Worm (Caenorhabditis elegans) whole organism, late embryonic: ENCODE data around the gene clec-156.

ENCODE experiments used
- C38D4.7 ChIP-seq: fragments of 200-800 bp; sonication (Bioruptor generic); optimal IDR thresholded peaks from 2 replicates; lab custom pipeline; 2018; ENCODE audit warnings: mild to moderate bottlenecking, missing genetic modification characterization, moderate library complexity, missing compliant biosample characterization
- K02D7.2 ChIP-seq: sonication (generic microtip); optimal IDR thresholded peaks from 2 replicates; lab custom pipeline; 2017; ENCODE audit warnings: mild to moderate bottlenecking, missing genetic modification characterization, missing compliant biosample characterization
- T23F11.4 ChIP-seq: fragments of 200-800 bp; sonication (Bioruptor generic); optimal IDR thresholded peaks from 2 replicates; lab custom pipeline; 2018; ENCODE audit warnings: mild to moderate bottlenecking, missing genetic modification characterization, missing compliant biosample characterization
- Y22D7AL.16 ChIP-seq: sonication (generic microtip); optimal IDR thresholded peaks from 2 replicates; lab custom pipeline; 2016; ENCODE audit warnings: missing genetic modification characterization, missing compliant biosample characterization
- ahr-1 ChIP-seq: sonication (generic microtip); optimal IDR thresholded peaks from 2 replicates; lab custom pipeline; 2016; ENCODE audit warnings: missing genetic modification characterization, missing compliant biosample characterization
- ama-1 ChIP-seq: fragments of 150-350 bp; optimal IDR thresholded peaks from 2 replicates; lab custom pipeline; 2014
- ceh-14 ChIP-seq: sonication (generic microtip); optimal IDR thresholded peaks from 2 replicates; lab custom pipeline; 2016; ENCODE audit warnings: missing genotype, missing genetic modification characterization, missing compliant biosample characterization
- ceh-18 ChIP-seq: sonication (generic microtip); optimal IDR thresholded peaks from 2 replicates; lab custom pipeline; 2016; ENCODE audit warnings: missing genetic modification characterization, missing compliant biosample characterization
- ceh-19 ChIP-seq: fragments of 200-800 bp; sonication (Bioruptor generic); optimal IDR thresholded peaks from 2 replicates; lab custom pipeline; 2018; ENCODE audit warnings: mild to moderate bottlenecking, missing genetic modification characterization, missing compliant biosample characterization
- ceh-2 ChIP-seq: sonication (generic microtip); optimal IDR thresholded peaks from 2 replicates; lab custom pipeline; 2016; ENCODE audit warnings: missing genotype, missing genetic modification characterization, missing compliant biosample characterization
- ceh-24 ChIP-seq: sonication (generic microtip); optimal IDR thresholded peaks from 2 replicates; lab custom pipeline; 2016; ENCODE audit warnings: mild to moderate bottlenecking, missing genetic modification characterization, missing compliant biosample characterization
- ceh-31 ChIP-seq: sonication (generic microtip); optimal IDR thresholded peaks from 2 replicates; lab custom pipeline; 2016; ENCODE audit warnings: missing genetic modification characterization, missing compliant biosample characterization
- ceh-34 ChIP-seq: sonication (generic microtip); optimal IDR thresholded peaks from 2 replicates; lab custom pipeline; 2016; ENCODE audit warnings: mild to moderate bottlenecking, missing genetic modification characterization, missing compliant biosample characterization
- ceh-6 ChIP-seq: fragments of 200-800 bp; sonication (Bioruptor generic); optimal IDR thresholded peaks from 2 replicates; lab custom pipeline; 2018; ENCODE audit warnings: mild to moderate bottlenecking, missing genetic modification characterization, missing compliant biosample characterization
- che-1 ChIP-seq: sonication (generic microtip); optimal IDR thresholded peaks from 2 replicates; lab custom pipeline; 2016; ENCODE audit warnings: mild to moderate bottlenecking, missing genetic modification characterization, missing compliant biosample characterization
- dve-1 ChIP-seq: sonication (generic microtip); optimal IDR thresholded peaks from 2 replicates; lab custom pipeline; 2017; ENCODE audit warnings: antibody characterized with exemption, mild to moderate bottlenecking, missing genetic modification characterization, missing compliant biosample characterization
- elt-2 ChIP-seq: sonication (generic microtip); optimal IDR thresholded peaks from 2 replicates; lab custom pipeline; 2016; ENCODE audit warnings: missing genetic modification reagents, missing genetic modification characterization, missing compliant biosample characterization
- ets-4 ChIP-seq: sonication (generic microtip); optimal IDR thresholded peaks from 2 replicates; lab custom pipeline; 2016; ENCODE audit warnings: missing genetic modification characterization, missing compliant biosample characterization
- eyg-1 ChIP-seq: sonication (generic microtip); optimal IDR thresholded peaks from 2 replicates; lab custom pipeline; 2016; ENCODE audit warnings: missing genotype, missing genetic modification characterization, missing compliant biosample characterization
- fax-1 ChIP-seq: sonication (generic microtip); optimal IDR thresholded peaks from 2 replicates; lab custom pipeline; 2016; ENCODE audit warnings: missing genotype, missing genetic modification characterization, missing compliant biosample characterization
- fkh-6 ChIP-seq: sonication (generic microtip); optimal IDR thresholded peaks from 2 replicates; lab custom pipeline; 2016; ENCODE audit warnings: missing genetic modification characterization, missing compliant biosample characterization
- gmeb-2 ChIP-seq: sonication (generic microtip); optimal IDR thresholded peaks from 2 replicates; lab custom pipeline; 2016; ENCODE audit warnings: missing genetic modification characterization, inconsistent platforms, missing compliant biosample characterization
- hlh-13 ChIP-seq: fragments of 200-800 bp; sonication (Bioruptor generic); optimal IDR thresholded peaks from 2 replicates; lab custom pipeline; 2018; ENCODE audit warnings: mild to moderate bottlenecking, missing genetic modification characterization, missing compliant biosample characterization
- hlh-6 ChIP-seq: sonication (generic microtip); optimal IDR thresholded peaks from 2 replicates; lab custom pipeline; 2016; ENCODE audit warnings: missing genotype, missing genetic modification characterization, missing compliant biosample characterization
- lim-6 ChIP-seq: sonication (generic microtip); optimal IDR thresholded peaks from 2 replicates; lab custom pipeline; 2016; ENCODE audit warnings: missing genetic modification characterization, missing compliant biosample characterization
- lin-11 ChIP-seq: fragments of 200-800 bp; sonication (Bioruptor generic); optimal IDR thresholded peaks from 2 replicates; lab custom pipeline; 2018; ENCODE audit warnings: mild to moderate bottlenecking, missing genetic modification characterization, missing compliant biosample characterization
- madf-2 ChIP-seq: sonication (generic microtip); optimal IDR thresholded peaks from 2 replicates; lab custom pipeline; 2017; ENCODE audit warnings: missing genetic modification characterization, missing compliant biosample characterization
- mec-3 ChIP-seq: sonication (generic microtip); optimal IDR thresholded peaks from 2 replicates; lab custom pipeline; 2016; ENCODE audit warnings: borderline replicate concordance, missing genetic modification characterization, missing compliant biosample characterization
- nfya-1 ChIP-seq: sonication (generic microtip); optimal IDR thresholded peaks from 2 replicates; lab custom pipeline; 2017; ENCODE audit warnings: missing genetic modification characterization, mild to moderate bottlenecking, missing compliant biosample characterization, antibody characterized with exemption, moderate library complexity
- npax-4 ChIP-seq: sonication (generic microtip); optimal IDR thresholded peaks from 2 replicates; lab custom pipeline; 2016; ENCODE audit warnings: missing genetic modification characterization, missing compliant biosample characterization
- odd-2 ChIP-seq: sonication (generic microtip); optimal IDR thresholded peaks from 2 replicates; lab custom pipeline; 2017; ENCODE audit warnings: antibody characterized with exemption, mild to moderate bottlenecking, missing genetic modification characterization, missing compliant biosample characterization
- pag-3 ChIP-seq: sonication (generic microtip); optimal IDR thresholded peaks from 2 replicates; lab custom pipeline; 2016; ENCODE audit warnings: missing compliant biosample characterization, missing genetic modification characterization, borderline replicate concordance
- pha-4 ChIP-seq: fragments of 150-350 bp; optimal IDR thresholded peaks from 2 replicates; lab custom pipeline; 2018; ENCODE audit warnings: missing biosample characterization, missing genetic modification reagents, missing genetic modification characterization
- sdc-2 ChIP-seq: sonication (generic microtip); optimal IDR thresholded peaks from 2 replicates; lab custom pipeline; 2016; ENCODE audit warnings: missing genotype, missing genetic modification characterization, missing compliant biosample characterization
- sox-2 ChIP-seq: fragments of 200-800 bp; sonication (Bioruptor generic); IDR thresholded peaks from 2 replicates; pipeline ENCODE4 v1.3.6; 2022; ENCODE audit warnings: missing genetic modification reagents, missing genetic modification characterization, missing compliant biosample characterization
- sox-4 ChIP-seq: sonication (generic microtip); optimal IDR thresholded peaks from 2 replicates; lab custom pipeline; 2017; ENCODE audit warnings: mild to moderate bottlenecking, missing genetic modification characterization, inconsistent platforms, missing compliant biosample characterization
- syd-9 ChIP-seq: sonication (generic microtip); optimal IDR thresholded peaks from 2 replicates; lab custom pipeline; 2016; ENCODE audit warnings: mild to moderate bottlenecking, missing genetic modification characterization, moderate library complexity, missing compliant biosample characterization
- tbx-7 ChIP-seq: sonication (generic microtip); optimal IDR thresholded peaks from 2 replicates; lab custom pipeline; 2016; ENCODE audit warnings: missing genotype, missing genetic modification characterization, missing compliant biosample characterization
- ttx-3 ChIP-seq: sonication (generic microtip); optimal IDR thresholded peaks from 2 replicates; lab custom pipeline; 2016; ENCODE audit warnings: missing genetic modification reagents, missing genetic modification characterization, missing compliant biosample characterization
- unc-55 ChIP-seq: sonication (generic microtip); optimal IDR thresholded peaks from 2 replicates; lab custom pipeline; 2017; ENCODE audit warnings: missing biosample characterization, missing genetic modification reagents, missing genetic modification characterization
- zip-5 ChIP-seq: sonication (generic microtip); optimal IDR thresholded peaks from 2 replicates; lab custom pipeline; 2016; ENCODE audit warnings: missing genetic modification characterization, missing compliant biosample characterization

Gene clec-156

ce11 chrIII:4863127-4863526 lies 21.1 kb upstream of the clec-156 start, which contains the start of gene coq-8:
Gene coq-8 (plus strand): TSS chrIII:4863427.
- TF ChIP-seq pha-4 (tag; lab: Kevin White, UChicago) (no peak), mec-3 (no peak), npax-4 (tag; lab: Kevin White, UChicago) (no peak), ahr-1 (no peak), lin-11 (tag; lab: Kevin White, UChicago) (no peak), sox-2 (GFP tag; lab: Robert Waterston, UW) (no peak), syd-9 (tag; lab: Kevin White, UChicago) (no peak), fkh-6 (tag; lab: Kevin White, UChicago) (no peak), hlh-13 (GFP tag; lab: Kevin White, UChicago) (no peak), madf-2 (tag; lab: Kevin White, UChicago) (no peak), odd-2 (tag; lab: Kevin White, UChicago) (no peak), lim-6 (no peak), ceh-6 (GFP tag; lab: Kevin White, UChicago) (no peak), ceh-18 (tag; lab: Kevin White, UChicago) (no peak), dve-1 (tag; lab: Kevin White, UChicago) (no peak)

- no peak for TF ChIP-seq ttx-3 (tag; lab: Kevin White, UChicago)
- peak; percentile 83 for TF ChIP-seq ets-4
- no peak for TF ChIP-seq ceh-19 (GFP tag; lab: Kevin White, UChicago)
- no peak for TF ChIP-seq pag-3 (tag; lab: Kevin White, UChicago)
- no peak for TF ChIP-seq sdc-2 (tag; lab: Kevin White, UChicago)
- peak; percentile 28 for TF ChIP-seq tbx-7 (tag; lab: Kevin White, UChicago)
- peak; percentile 13 for TF ChIP-seq elt-2 (tag; lab: Kevin White, UChicago)
- TF ChIP-seq ama-1 (lab: Kevin White, UChicago) = no peak
- no peak for TF ChIP-seq pha-4 (tag; lab: Kevin White, UChicago)
- no peak for TF ChIP-seq fax-1 (tag; lab: Kevin White, UChicago)
- no peak for TF ChIP-seq gmeb-2 (tag; lab: Kevin White, UChicago)
- peak; percentile 37 for TF ChIP-seq ceh-31 (tag; lab: Kevin White, UChicago)
- no peak for TF ChIP-seq hlh-6 (tag; lab: Kevin White, UChicago)
- peak; percentile 31 for TF ChIP-seq zip-5
- peak; percentile 66 for TF ChIP-seq ceh-2
- TF ChIP-seq unc-55 = no peak
- no peak for TF ChIP-seq lin-11 (tag; lab: Kevin White, UChicago)
- no peak for TF ChIP-seq C38D4.7 (GFP tag; lab: Kevin White, UChicago)
Observed at ce11 chrIII:4861744-4862401, 19.8 kb upstream of the clec-156 start, which contains the start of the genes C35D10.10 and C35D10.5. Gene C35D10.10 (minus strand): TSS chrIII:4861794. Gene C35D10.5 (plus strand): TSS chrIII:4862351.

ce11 chrIII:4859039-4859438 lies 17.0 kb upstream of the clec-156 start, which contains the start of gene C35D10.6:
Gene C35D10.6 (plus strand): TSS chrIII:4859339.
- TF ChIP-seq sox-4 (tag; lab: Kevin White, UChicago) = no peak
- no peak for TF ChIP-seq ets-4
- no peak for TF ChIP-seq sox-2 (GFP tag; lab: Robert Waterston, UW)
- no peak for TF ChIP-seq ceh-31 (tag; lab: Kevin White, UChicago)
- no peak for TF ChIP-seq K02D7.2 (tag; lab: Kevin White, UChicago)
- TF ChIP-seq ama-1 (lab: Kevin White, UChicago) = no peak
- TF ChIP-seq eyg-1 (tag; lab: Kevin White, UChicago) = no peak
- TF ChIP-seq Y22D7AL.16 (tag; lab: Kevin White, UChicago) = no peak
- no peak for TF ChIP-seq hlh-6 (tag; lab: Kevin White, UChicago)
- no peak for TF ChIP-seq T23F11.4 (GFP tag; lab: Kevin White, UChicago)
- TF ChIP-seq ceh-24 (tag; lab: Kevin White, UChicago) = no peak
- TF ChIP-seq ceh-14 (tag; lab: Kevin White, UChicago) = no peak
- TF ChIP-seq C38D4.7 (GFP tag; lab: Kevin White, UChicago) = no peak
- no peak for TF ChIP-seq sdc-2 (tag; lab: Kevin White, UChicago)
- TF ChIP-seq ceh-2 = no peak
- TF ChIP-seq ceh-19 (GFP tag; lab: Kevin White, UChicago) = no peak
- TF ChIP-seq nfya-1 (tag; lab: Kevin White, UChicago) = no peak
- TF ChIP-seq ceh-34 (tag; lab: Kevin White, UChicago) = no peak
- no peak for TF ChIP-seq che-1 (tag; lab: Kevin White, UChicago)
